Worm (Caenorhabditis elegans) whole organism, early embryonic: ENCODE measurements around the gene C32H11.4.

Source experiments
- B0310.2 ChIP-seq: sonication (generic microtip); optimal IDR thresholded peaks from 2 replicates; lab custom pipeline; 2016; ENCODE audit warnings: mild to moderate bottlenecking, missing genetic modification characterization, missing compliant biosample characterization
- F13C5.2 ChIP-seq: sonication (generic microtip); optimal IDR thresholded peaks from 2 replicates; lab custom pipeline; 2017; ENCODE audit warnings: mild to moderate bottlenecking, missing genetic modification characterization, inconsistent platforms, missing compliant biosample characterization
- ama-1 ChIP-seq: fragments of 150-350 bp; optimal IDR thresholded peaks from 2 replicates; lab custom pipeline; 2014
- ceh-13 ChIP-seq: fragments of 200-800 bp; sonication (Bioruptor generic); optimal IDR thresholded peaks from 2 replicates; lab custom pipeline; 2018; ENCODE audit warnings: mild to moderate bottlenecking, missing genetic modification characterization, missing compliant biosample characterization
- ceh-36 ChIP-seq: sonication (generic microtip); optimal IDR thresholded peaks from 2 replicates; lab custom pipeline; 2016; ENCODE audit warnings: missing genetic modification characterization, inconsistent platforms, missing compliant biosample characterization
- ets-7 ChIP-seq: sonication (generic microtip); optimal IDR thresholded peaks from 2 replicates; lab custom pipeline; 2016; ENCODE audit warnings: missing genotype, missing genetic modification characterization, missing compliant biosample characterization
- flt-1 ChIP-seq: fragments of 200-800 bp; sonication (Bioruptor generic); IDR thresholded peaks from 2 replicates; pipeline ENCODE4 v1.3.6; 2022; ENCODE audit warnings: missing genetic modification characterization, missing compliant biosample characterization
- hmbx-1 ChIP-seq: sonication (generic microtip); optimal IDR thresholded peaks from 2 replicates; lab custom pipeline; 2016; ENCODE audit warnings: mild to moderate bottlenecking, missing genetic modification characterization, missing compliant biosample characterization
- hmg-4 ChIP-seq: fragments of 200-800 bp; sonication (Bioruptor generic); optimal IDR thresholded peaks from 2 replicates; lab custom pipeline; 2018; ENCODE audit warnings: mild to moderate bottlenecking, missing genetic modification characterization, missing compliant biosample characterization
- hnd-1 ChIP-seq: sonication (generic microtip); optimal IDR thresholded peaks from 2 replicates; lab custom pipeline; 2016; ENCODE audit warnings: missing genetic modification characterization, missing compliant biosample characterization
- scrt-1 ChIP-seq: fragments of 200-800 bp; sonication (Bioruptor generic); IDR thresholded peaks from 2 replicates; pipeline ENCODE4 v1.3.6; 2022; ENCODE audit warnings: missing genetic modification characterization, missing compliant biosample characterization
- sea-1 ChIP-seq: fragments of 200-800 bp; sonication (Bioruptor generic); conservative IDR thresholded peaks from 2 replicates; pipeline ENCODE4 v1.3.6; 2022; ENCODE audit warnings: missing genetic modification characterization, missing compliant biosample characterization
- tbx-11 ChIP-seq: fragments of 200-800 bp; sonication (Bioruptor generic); IDR thresholded peaks from 2 replicates; pipeline ENCODE4 v1.3.6; 2022; ENCODE audit warnings: missing genetic modification characterization, missing compliant biosample characterization
- tbx-37 ChIP-seq: fragments of 200-800 bp; sonication (Bioruptor generic); conservative IDR thresholded peaks from 2 replicates; pipeline ENCODE4 v1.3.6; 2022; ENCODE audit warnings: missing genetic modification reagents, missing genetic modification characterization, missing compliant biosample characterization

ce11 chrIV:12967303-12967702 is 46.2 kb downstream of the C32H11.4 start:
- TF ChIP-seq ama-1 (lab: Kevin White, UChicago) (no peak), hmg-4 (GFP tag; lab: Kevin White, UChicago) (no peak), ceh-36 (tag; lab: Kevin White, UChicago) (no peak), hnd-1 (tag; lab: Kevin White, UChicago) (no peak), tbx-11 (no peak), tbx-37 (GFP tag; lab: Robert Waterston, UW) (no peak), sea-1 (GFP tag; lab: Robert Waterston, UW) (no peak), flt-1 (GFP tag; lab: Robert Waterston, UW) (no peak), F13C5.2 (tag; lab: Kevin White, UChicago) (no peak), B0310.2 (tag; lab: Kevin White, UChicago) (no peak), ceh-13 (GFP tag; lab: Kevin White, UChicago) (no peak), scrt-1 (GFP tag; lab: Robert Waterston, UW) (no peak), ets-7 (tag; lab: Kevin White, UChicago) (no peak), hmbx-1 (tag; lab: Kevin White, UChicago) (no peak)
